Worm (Caenorhabditis elegans) whole organism, L1 larva: Measurements from ENCODE around the gene C25D7.15.

Source experiments
- aly-2 ChIP-seq: fragments of 150-350 bp; optimal IDR thresholded peaks from 2 replicates; lab custom pipeline; 2014; ENCODE audit warnings: missing biosample characterization, missing genetic modification characterization
- ama-1 ChIP-seq: fragments of 150-350 bp; optimal IDR thresholded peaks from 2 replicates; lab custom pipeline; 2014
- fkh-10 ChIP-seq: sonication (generic microtip); optimal IDR thresholded peaks from 2 replicates; lab custom pipeline; 2017; ENCODE audit warnings: missing biosample characterization, missing genetic modification reagents, missing genetic modification characterization
- hlh-17 ChIP-seq: fragments of 200-800 bp; sonication (Bioruptor generic); optimal IDR thresholded peaks from 2 replicates; lab custom pipeline; 2018; ENCODE audit warnings: missing genetic modification characterization, mild to moderate bottlenecking, missing compliant biosample characterization, moderate library complexity, borderline replicate concordance
- lsy-2 ChIP-seq, 2 experiments: fragments of 150-350 bp; optimal IDR thresholded peaks; 2 replicates each; lab custom pipeline; 2014; ENCODE audit warnings: missing biosample characterization in 2 of 2, missing genetic modification characterization in 2 of 2
- nhr-76 ChIP-seq: sonication (generic microtip); optimal IDR thresholded peaks from 2 replicates; lab custom pipeline; 2017; ENCODE audit warnings: missing biosample characterization, missing genetic modification characterization
- pqm-1 ChIP-seq: sonication (generic microtip); optimal IDR thresholded peaks from 3 replicates; lab custom pipeline; 2017; ENCODE audit warnings: missing biosample characterization, missing genetic modification characterization
- skn-1 ChIP-seq: fragments of 150-350 bp; optimal IDR thresholded peaks from 2 replicates; lab custom pipeline; 2014; ENCODE audit warnings: missing biosample characterization, missing genetic modification characterization
- sup-37 ChIP-seq: fragments of 200-800 bp; sonication (Bioruptor generic); optimal IDR thresholded peaks from 2 replicates; lab custom pipeline; 2018; ENCODE audit warnings: mild to moderate bottlenecking, missing genetic modification characterization, missing compliant biosample characterization
- unc-86 ChIP-seq: sonication (generic microtip); optimal IDR thresholded peaks from 2 replicates; lab custom pipeline; 2016; ENCODE audit warnings: missing genetic modification characterization, missing compliant biosample characterization

- TF ChIP-seq pqm-1 = no peak
- TF ChIP-seq lsy-2 (tag; optimal IDR thresholded peaks at IDR 0.05; lab: Kevin White, UChicago) = no peak
- no peak for TF ChIP-seq nhr-76 (tag; lab: Kevin White, UChicago)
- TF ChIP-seq skn-1 (tag; lab: Kevin White, UChicago) = no peak
- no peak for TF ChIP-seq aly-2 (tag; lab: Kevin White, UChicago)
- no peak for TF ChIP-seq hlh-17 (GFP tag; lab: Kevin White, UChicago)
- no peak for TF ChIP-seq ama-1
- no peak for TF ChIP-seq unc-86
- TF ChIP-seq sup-37 (GFP tag; lab: Kevin White, UChicago) = no peak
- TF ChIP-seq fkh-10 (GFP tag; lab: Kevin White, UChicago) = no peak
These were observed 987 bp downstream of the C25D7.15 start for ce11 chrV:15060595-15060994.
